Fruit fly (Drosophila melanogaster) S2 (cell line): Measurements from ENCODE around the gene CG17234.

ENCODE experiments used
- CG8478 ChIP-seq: fragments of >200 bp; optimal IDR thresholded peaks from 2 replicates; lab custom pipeline; 2018
- CTCF ChIP-seq, 2 experiments: fragments of >200 bp; optimal IDR thresholded peaks; 2 replicates each; lab custom pipeline; 2018

DNA sequence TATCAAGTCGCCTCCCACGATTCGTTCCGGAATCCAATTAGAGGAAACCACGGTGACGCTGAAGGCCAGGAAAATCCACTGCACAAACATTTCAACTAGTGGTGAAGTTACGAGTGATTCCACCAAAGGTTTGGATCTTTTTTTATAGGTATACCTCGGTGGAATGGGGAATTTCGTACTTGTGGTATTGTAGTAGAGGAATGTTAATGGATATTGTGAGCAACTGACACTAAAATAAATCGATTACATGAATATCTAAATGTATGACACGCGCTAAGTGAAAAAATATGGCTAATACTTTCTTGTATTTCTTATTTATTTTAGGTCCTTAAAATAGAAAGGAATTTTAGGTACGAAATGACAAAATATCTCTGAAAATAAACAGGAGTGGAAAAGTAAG lies 604 bp upstream of the CG17234 start, which contains the start of gene CG17239:
- TF ChIP-seq CG8478 (lab: Kevin White, UChicago), result no peak
- no peak for TF ChIP-seq CTCF (optimal IDR thresholded peaks at IDR 0.05; lab: Kevin White, UChicago)
